Fruit fly (Drosophila melanogaster): ENCODE data around the gene cdi.

DNA sequence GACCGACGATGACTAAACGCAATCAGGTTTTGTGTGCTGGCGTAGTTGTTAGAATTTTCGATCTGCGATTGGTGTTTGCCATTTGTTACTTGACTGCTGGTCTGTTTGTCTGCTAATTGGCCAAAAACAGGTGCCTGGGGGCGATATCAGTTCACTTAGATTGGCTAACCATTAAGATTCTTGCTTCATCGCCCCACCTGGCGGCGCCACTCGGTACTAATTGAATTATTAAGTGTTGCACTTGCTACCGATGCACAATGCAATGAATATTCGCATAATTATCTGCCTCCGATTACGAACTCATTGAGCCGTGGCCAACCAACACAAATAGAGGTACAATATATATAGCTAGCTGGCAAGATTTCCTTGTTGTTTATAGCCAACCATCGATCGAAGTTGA lies 9.1 kb upstream of the cdi start:
- TF ChIP-seq psq (optimal IDR thresholded peaks at IDR 0.05): no peak
- no peak for TF ChIP-seq CG8478 (optimal IDR thresholded peaks at IDR 0.05)
- no peak for TF ChIP-seq Dll (optimal IDR thresholded peaks at IDR 0.05)

Measured in whole organism.